Worm (Caenorhabditis elegans) whole organism, L3 larva: ENCODE data around the gene M03C11.1.

Experiments
- R02D3.7 ChIP-seq: fragments of 150-350 bp; optimal IDR thresholded peaks from 2 replicates; lab custom pipeline; 2014; ENCODE audit warnings: missing biosample characterization, missing genetic modification characterization
- ZK546.5 ChIP-seq: sonication (generic microtip); optimal IDR thresholded peaks from 2 replicates; lab custom pipeline; 2017; ENCODE audit warnings: missing biosample characterization, missing genetic modification characterization
- aly-2 ChIP-seq: fragments of 150-350 bp; optimal IDR thresholded peaks from 2 replicates; lab custom pipeline; 2014; ENCODE audit warnings: missing biosample characterization, missing genetic modification characterization
- ama-1 ChIP-seq: fragments of 150-350 bp; optimal IDR thresholded peaks from 2 replicates; lab custom pipeline; 2018
- ceh-16 ChIP-seq: sonication (generic microtip); optimal IDR thresholded peaks from 2 replicates; lab custom pipeline; 2017; ENCODE audit warnings: missing biosample characterization, missing genetic modification characterization
- ceh-28 ChIP-seq: fragments of 150-350 bp; optimal IDR thresholded peaks from 2 replicates; lab custom pipeline; 2014; ENCODE audit warnings: missing biosample characterization, missing genetic modification reagents, missing genetic modification characterization
- ceh-82 ChIP-seq: fragments of 150-350 bp; optimal IDR thresholded peaks from 2 replicates; lab custom pipeline; 2014; ENCODE audit warnings: missing biosample characterization, missing genetic modification characterization
- ceh-9 ChIP-seq: sonication (generic microtip); optimal IDR thresholded peaks from 2 replicates; lab custom pipeline; 2018; ENCODE audit warnings: missing biosample characterization, missing genetic modification characterization
- daf-12 ChIP-seq: fragments of 150-350 bp; optimal IDR thresholded peaks from 2 replicates; lab custom pipeline; 2014; ENCODE audit warnings: missing biosample characterization, missing genetic modification reagents, missing genetic modification characterization
- egl-27 ChIP-seq: sonication (generic microtip); optimal IDR thresholded peaks from 4 replicates; lab custom pipeline; 2017; ENCODE audit warnings: missing biosample characterization, missing genetic modification reagents, missing genetic modification characterization
- egl-5 ChIP-seq: fragments of 150-350 bp; optimal IDR thresholded peaks from 2 replicates; lab custom pipeline; 2017; ENCODE audit warnings: missing biosample characterization, missing genetic modification reagents, missing genetic modification characterization, inconsistent platforms
- elt-1 ChIP-seq: fragments of 150-350 bp; optimal IDR thresholded peaks from 2 replicates; lab custom pipeline; 2014; ENCODE audit warnings: missing biosample characterization, missing genetic modification characterization
- elt-2 ChIP-seq: sonication (generic microtip); optimal IDR thresholded peaks from 2 replicates; lab custom pipeline; 2016; ENCODE audit warnings: missing genetic modification reagents, mild to moderate bottlenecking, missing genetic modification characterization, missing compliant biosample characterization
- eor-1 ChIP-seq, 2 experiments: fragments of 150-350 bp; optimal IDR thresholded peaks; 2 replicates each; lab custom pipeline; 2014 to 2018; ENCODE audit warnings: missing biosample characterization in 2 of 2, missing genetic modification characterization in 2 of 2
- fkh-10 ChIP-seq: sonication (generic microtip); optimal IDR thresholded peaks from 2 replicates; lab custom pipeline; 2017; ENCODE audit warnings: missing biosample characterization, missing genetic modification reagents, missing genetic modification characterization
- fos-1 ChIP-seq: fragments of 150-350 bp; optimal IDR thresholded peaks from 2 replicates; lab custom pipeline; 2014; ENCODE audit warnings: missing biosample characterization, missing genetic modification characterization
- hmg-11 ChIP-seq: sonication (generic microtip); optimal IDR thresholded peaks from 2 replicates; lab custom pipeline; 2016; ENCODE audit warnings: missing genetic modification characterization, missing compliant biosample characterization
- jun-1 ChIP-seq: fragments of 150-350 bp; optimal IDR thresholded peaks from 2 replicates; lab custom pipeline; 2014; ENCODE audit warnings: missing biosample characterization, missing genetic modification reagents, missing genetic modification characterization
- lin-15B ChIP-seq: fragments of 150-350 bp; optimal IDR thresholded peaks from 2 replicates; lab custom pipeline; 2014; ENCODE audit warnings: missing biosample characterization, missing genetic modification characterization
- lin-39 ChIP-seq: fragments of 150-350 bp; optimal IDR thresholded peaks from 2 replicates; lab custom pipeline; 2018; ENCODE audit warnings: missing biosample characterization, missing genetic modification reagents, missing genetic modification characterization
- lsy-12 ChIP-seq: sonication (generic microtip); optimal IDR thresholded peaks from 2 replicates; lab custom pipeline; 2016; ENCODE audit warnings: mild to moderate bottlenecking, missing genetic modification characterization, missing compliant biosample characterization
- mdl-1 ChIP-seq: fragments of 150-350 bp; optimal IDR thresholded peaks from 2 replicates; lab custom pipeline; 2014; ENCODE audit warnings: missing biosample characterization, missing genetic modification characterization
- mml-1 ChIP-seq: fragments of 150-350 bp; sonication (generic microtip); optimal IDR thresholded peaks from 3 replicates; lab custom pipeline; 2014; ENCODE audit warnings: missing biosample characterization, missing genetic modification characterization
- nfya-1 ChIP-seq: sonication (generic microtip); optimal IDR thresholded peaks from 2 replicates; lab custom pipeline; 2017; ENCODE audit warnings: missing genetic modification characterization, mild to moderate bottlenecking, missing compliant biosample characterization, antibody characterized with exemption, moderate library complexity; ENCODE audit not compliant: insufficient read depth
- nhr-11 ChIP-seq: fragments of 150-350 bp; optimal IDR thresholded peaks from 2 replicates; lab custom pipeline; 2014; ENCODE audit warnings: missing biosample characterization, missing genetic modification characterization
- nhr-12 ChIP-seq: fragments of 150-350 bp; optimal IDR thresholded peaks from 2 replicates; lab custom pipeline; 2014; ENCODE audit warnings: missing biosample characterization, missing genetic modification characterization
- nhr-23 ChIP-seq: fragments of 150-350 bp; optimal IDR thresholded peaks from 2 replicates; lab custom pipeline; 2014; ENCODE audit warnings: missing biosample characterization, missing genetic modification reagents, missing genetic modification characterization
- nhr-25 ChIP-seq: sonication (generic microtip); optimal IDR thresholded peaks from 2 replicates; lab custom pipeline; 2017; ENCODE audit warnings: missing biosample characterization, missing genetic modification characterization
- nhr-28 ChIP-seq: fragments of 150-350 bp; optimal IDR thresholded peaks from 2 replicates; lab custom pipeline; 2014; ENCODE audit warnings: missing biosample characterization, missing genetic modification characterization
- nhr-76 ChIP-seq: fragments of 150-350 bp; sonication (generic microtip); optimal IDR thresholded peaks from 5 replicates; lab custom pipeline; 2014; ENCODE audit warnings: missing biosample characterization, missing genetic modification characterization
- nhr-77 ChIP-seq: fragments of 150-350 bp; optimal IDR thresholded peaks from 2 replicates; lab custom pipeline; 2014; ENCODE audit warnings: missing biosample characterization, missing genetic modification characterization
- pha-4 ChIP-seq: fragments of 150-350 bp; optimal IDR thresholded peaks from 2 replicates; lab custom pipeline; 2014; ENCODE audit warnings: missing biosample characterization, missing genetic modification reagents, missing genetic modification characterization
- pqm-1 ChIP-seq: fragments of 150-350 bp; optimal IDR thresholded peaks from 2 replicates; lab custom pipeline; 2017; ENCODE audit warnings: missing biosample characterization, missing genetic modification characterization, inconsistent platforms
- sea-2 ChIP-seq: fragments of 150-350 bp; sonication (generic microtip); optimal IDR thresholded peaks from 4 replicates; lab custom pipeline; 2014; ENCODE audit warnings: missing biosample characterization, missing genetic modification reagents, missing genetic modification characterization
- skn-1 ChIP-seq: fragments of 150-350 bp; optimal IDR thresholded peaks from 2 replicates; lab custom pipeline; 2014; ENCODE audit warnings: missing biosample characterization, missing genetic modification characterization
- snpc-4 ChIP-seq: fragments of 150-350 bp; optimal IDR thresholded peaks from 2 replicates; lab custom pipeline; 2014; ENCODE audit warnings: missing biosample characterization, missing genetic modification characterization
- tbx-2 ChIP-seq: sonication (generic microtip); optimal IDR thresholded peaks from 2 replicates; lab custom pipeline; 2016; ENCODE audit warnings: mild to moderate bottlenecking, missing genetic modification characterization, missing compliant biosample characterization
- unc-39 ChIP-seq: sonication (generic microtip); optimal IDR thresholded peaks from 4 replicates; lab custom pipeline; 2017; ENCODE audit warnings: missing biosample characterization, missing genetic modification characterization
- unc-62 ChIP-seq: fragments of 150-350 bp; sonication (generic microtip); optimal IDR thresholded peaks from 4 replicates; lab custom pipeline; 2014; ENCODE audit warnings: missing biosample characterization, missing genetic modification reagents, missing genetic modification characterization
- zag-1 ChIP-seq: fragments of 150-350 bp; optimal IDR thresholded peaks from 2 replicates; lab custom pipeline; 2014; ENCODE audit warnings: missing biosample characterization, missing genetic modification characterization
- ztf-11 ChIP-seq: fragments of 150-350 bp; optimal IDR thresholded peaks from 2 replicates; lab custom pipeline; 2014; ENCODE audit warnings: missing biosample characterization, missing genetic modification characterization
- ztf-4 ChIP-seq: fragments of 150-350 bp; optimal IDR thresholded peaks from 2 replicates; lab custom pipeline; 2014; ENCODE audit warnings: missing biosample characterization, missing genetic modification characterization

The M03C11.1 gene

ce11 chrIII:10423906-10424305 lies 28.0 kb upstream of the M03C11.1 start, which contains the start of gene M03C11.6:
Gene M03C11.6 (minus strand): TSS chrIII:10424006.
- TF ChIP-seq nhr-25 (no peak), sea-2 (GFP tag; lab: Kevin White, UChicago) (no peak), pha-4 (tag; lab: Kevin White, UChicago) (no peak), zag-1 (tag; lab: Kevin White, UChicago) (no peak), fkh-10 (GFP tag; lab: Kevin White, UChicago) (no peak), snpc-4 (tag; lab: Kevin White, UChicago) (no peak), skn-1 (tag; lab: Kevin White, UChicago) (no peak), daf-12 (tag; lab: Kevin White, UChicago) (no peak), elt-1 (tag; lab: Kevin White, UChicago) (no peak), egl-27 (no peak), mml-1 (tag; lab: Kevin White, UChicago) (no peak), ceh-16 (no peak), lsy-12 (tag; lab: Kevin White, UChicago) (no peak), eor-1 (tag; optimal IDR thresholded peaks at IDR 0.05; lab: Kevin White, UChicago) (no peak), unc-62 (GFP tag; lab: Kevin White, UChicago) (no peak), unc-39 (tag; lab: Kevin White, UChicago) (no peak), egl-5 (tag; lab: Kevin White, UChicago) (no peak), jun-1 (tag; lab: Kevin White, UChicago) (no peak), ztf-11 (tag; lab: Kevin White, UChicago) (no peak)
- TF ChIP-seq, all 47 proteins: peak for 0

- TF ChIP-seq ama-1: no peak
- TF ChIP-seq ceh-9 (tag; lab: Kevin White, UChicago): no peak
- no peak for TF ChIP-seq unc-39 (tag; lab: Kevin White, UChicago)
- TF ChIP-seq mdl-1 (tag; lab: Kevin White, UChicago): no peak
- TF ChIP-seq daf-12 (tag; lab: Kevin White, UChicago): no peak
- no peak for TF ChIP-seq nhr-28 (tag; lab: Kevin White, UChicago)
- no peak for TF ChIP-seq eor-1 (tag; optimal IDR thresholded peaks at IDR 0.05; lab: Kevin White, UChicago)
These were observed 25.8 kb upstream of the M03C11.1 start for ce11 chrIII:10421680-10422079.

- no peak for TF ChIP-seq unc-39 (tag; lab: Kevin White, UChicago)
- TF ChIP-seq hmg-11 (tag; lab: Kevin White, UChicago): peak; percentile 29
- no peak for TF ChIP-seq egl-5 (tag; lab: Kevin White, UChicago)
- peak; percentile 35 for TF ChIP-seq nfya-1 (tag; lab: Kevin White, UChicago)
- peak; percentile 60 for TF ChIP-seq lin-39 (tag; lab: Kevin White, UChicago)
- TF ChIP-seq pha-4 (tag; lab: Kevin White, UChicago): peak; percentile 53
- TF ChIP-seq ceh-28: no peak
- peak; percentile 50 for TF ChIP-seq lin-15B (tag; lab: Kevin White, UChicago)
- peak; percentile 39 for TF ChIP-seq pqm-1 (tag; lab: Kevin White, UChicago)
- peak; percentile 11 for TF ChIP-seq R02D3.7 (tag; lab: Kevin White, UChicago)
- TF ChIP-seq nhr-25: peak; percentile 19
- peak; percentile 22 for TF ChIP-seq elt-2 (tag; lab: Kevin White, UChicago)
- TF ChIP-seq nhr-77 (tag; lab: Kevin White, UChicago): no peak
- no peak for TF ChIP-seq eor-1 (tag; optimal IDR thresholded peaks at IDR 0.05; lab: Kevin White, UChicago)
- TF ChIP-seq nhr-23 (tag; lab: Kevin White, UChicago): peak; percentile 32
- TF ChIP-seq aly-2: peak; percentile 14
These were observed 19.9 kb upstream of the M03C11.1 start, which contains the start of gene ymel-1 for ce11 chrIII:10415822-10416221. Gene ymel-1 (plus strand): TSS chrIII:10416139.

ce11 chrIII:10407198-10407663 lies 11.3 kb upstream of the M03C11.1 start, which contains the start of gene hat-1:
Gene hat-1 (minus strand): TSS chrIII:10407248.
- TF ChIP-seq nhr-11 (peak; percentile 71), aly-2 (no peak), zag-1 (tag; lab: Kevin White, UChicago) (peak; percentile 55), ceh-28 (peak; percentile 92), ama-1 (peak; percentile 83), lsy-12 (tag; lab: Kevin White, UChicago) (peak; percentile 93), nhr-77 (tag; lab: Kevin White, UChicago) (peak; percentile 65), sea-2 (GFP tag; lab: Kevin White, UChicago) (no peak), unc-39 (tag; lab: Kevin White, UChicago) (no peak), ztf-11 (tag; lab: Kevin White, UChicago) (no peak), nhr-76 (tag; lab: Kevin White, UChicago) (no peak), eor-1 (tag; optimal IDR thresholded peaks at IDR 0.05; lab: Kevin White, UChicago) (no peak), skn-1 (tag; lab: Kevin White, UChicago) (peak; percentile 89), R02D3.7 (tag; lab: Kevin White, UChicago) (peak; percentile 100), ceh-82 (tag; lab: Kevin White, UChicago) (peak; percentile 49), nhr-23 (tag; lab: Kevin White, UChicago) (peak; percentile 97), fos-1 (tag; lab: Kevin White, UChicago) (peak; percentile 39), ZK546.5 (tag; lab: Kevin White, UChicago) (peak; percentile 35), fkh-10 (GFP tag; lab: Kevin White, UChicago) (peak; percentile 90), nfya-1 (tag; lab: Kevin White, UChicago) (peak; percentile 97), nhr-12 (no peak), nhr-28 (tag; lab: Kevin White, UChicago) (no peak), tbx-2 (tag; lab: Kevin White, UChicago) (peak; percentile 92), egl-5 (tag; lab: Kevin White, UChicago) (peak; percentile 83), jun-1 (tag; lab: Kevin White, UChicago) (peak; percentile 92), snpc-4 (tag; lab: Kevin White, UChicago) (peak; percentile 80), nhr-25 (peak; percentile 91), hmg-11 (tag; lab: Kevin White, UChicago) (peak; percentile 90), ceh-9 (tag; lab: Kevin White, UChicago) (no peak), ztf-4 (tag; lab: Kevin White, UChicago) (peak; percentile 54), elt-2 (tag; lab: Kevin White, UChicago) (peak; percentile 74), pha-4 (tag; lab: Kevin White, UChicago) (peak; percentile 96), unc-62 (GFP tag; lab: Kevin White, UChicago) (peak; percentile 19)
